Worm (Caenorhabditis elegans) whole organism, L3 larva: Measurements from ENCODE around the gene nhr-208.

Source experiments
- ZK546.5 ChIP-seq: sonication (generic microtip); optimal IDR thresholded peaks from 2 replicates; lab custom pipeline; 2017; ENCODE audit warnings: missing biosample characterization, missing genetic modification characterization
- ceh-28 ChIP-seq: fragments of 150-350 bp; optimal IDR thresholded peaks from 2 replicates; lab custom pipeline; 2014; ENCODE audit warnings: missing biosample characterization, missing genetic modification reagents, missing genetic modification characterization
- mdl-1 ChIP-seq: fragments of 150-350 bp; optimal IDR thresholded peaks from 2 replicates; lab custom pipeline; 2014; ENCODE audit warnings: missing biosample characterization, missing genetic modification characterization
- nhr-12 ChIP-seq: fragments of 150-350 bp; optimal IDR thresholded peaks from 2 replicates; lab custom pipeline; 2014; ENCODE audit warnings: missing biosample characterization, missing genetic modification characterization
- nhr-28 ChIP-seq: fragments of 150-350 bp; optimal IDR thresholded peaks from 2 replicates; lab custom pipeline; 2014; ENCODE audit warnings: missing biosample characterization, missing genetic modification characterization
- nhr-77 ChIP-seq: fragments of 150-350 bp; optimal IDR thresholded peaks from 2 replicates; lab custom pipeline; 2014; ENCODE audit warnings: missing biosample characterization, missing genetic modification characterization
- snpc-4 ChIP-seq: fragments of 150-350 bp; optimal IDR thresholded peaks from 2 replicates; lab custom pipeline; 2014; ENCODE audit warnings: missing biosample characterization, missing genetic modification characterization
- unc-62 ChIP-seq: fragments of 150-350 bp; sonication (generic microtip); optimal IDR thresholded peaks from 4 replicates; lab custom pipeline; 2014; ENCODE audit warnings: missing biosample characterization, missing genetic modification reagents, missing genetic modification characterization
- ztf-4 ChIP-seq: fragments of 150-350 bp; optimal IDR thresholded peaks from 2 replicates; lab custom pipeline; 2014; ENCODE audit warnings: missing biosample characterization, missing genetic modification characterization

DNA sequence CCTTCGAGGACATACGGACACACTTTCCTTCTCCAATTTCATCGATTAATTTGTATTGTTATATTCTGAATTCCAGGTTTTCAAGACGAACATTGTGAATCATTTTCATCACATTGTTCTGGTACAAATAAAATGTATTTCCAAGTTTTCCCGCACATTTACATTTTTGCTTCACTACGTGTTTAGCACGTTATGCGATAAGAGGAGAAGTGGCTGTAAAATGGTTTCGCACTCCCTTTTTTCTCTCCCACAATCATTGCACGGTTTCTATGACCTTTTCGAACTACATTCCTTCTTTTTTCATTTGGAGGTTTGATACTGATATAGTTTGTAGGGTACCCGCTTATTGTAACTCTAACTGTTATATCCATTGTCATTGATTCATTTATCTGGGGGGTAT, 19.6 kb downstream of the nhr-208 start:
- no peak for TF ChIP-seq nhr-77 (tag; lab: Kevin White, UChicago)
- no peak for TF ChIP-seq unc-62 (GFP tag; lab: Kevin White, UChicago)
- TF ChIP-seq nhr-12 (tag; lab: Kevin White, UChicago), result no peak
- TF ChIP-seq nhr-28 (tag; lab: Kevin White, UChicago), result no peak
- TF ChIP-seq ZK546.5 (tag; lab: Kevin White, UChicago), result no peak
- TF ChIP-seq mdl-1 (tag; lab: Kevin White, UChicago), result no peak
- no peak for TF ChIP-seq ztf-4 (tag; lab: Kevin White, UChicago)
- no peak for TF ChIP-seq snpc-4 (tag; lab: Kevin White, UChicago)
- TF ChIP-seq ceh-28 (tag; lab: Kevin White, UChicago), result no peak
